Worm (Caenorhabditis elegans): ENCODE results near the gene best-22.

The best-22 gene

ce11 chrIV:12334142-12334541, 15.6 kb upstream of the best-22 start:
- no peak for TF ChIP-seq ceh-45 (GFP tag; IDR thresholded peaks at IDR 0.05)
- no peak for TF ChIP-seq ceh-30 (tag; optimal IDR thresholded peaks at IDR 0.05)
- TF ChIP-seq lin-11 (tag; optimal IDR thresholded peaks at IDR 0.05), result no peak
- no peak for TF ChIP-seq syd-9 (tag; optimal IDR thresholded peaks at IDR 0.05)
- TF ChIP-seq pha-4 (tag; optimal IDR thresholded peaks at IDR 0.05), result no peak
- no peak for TF ChIP-seq ahr-1 (tag; optimal IDR thresholded peaks at IDR 0.05)
- no peak for TF ChIP-seq pha-2 (tag; optimal IDR thresholded peaks at IDR 0.05)
- TF ChIP-seq ceh-22 (tag; optimal IDR thresholded peaks at IDR 0.05), result no peak

ce11 chrIV:12334708-12335107, 15.0 kb upstream of the best-22 start:
- TF ChIP-seq eyg-1 (tag; optimal IDR thresholded peaks at IDR 0.05), result no peak
- TF ChIP-seq ceh-22 (tag; optimal IDR thresholded peaks at IDR 0.05), result no peak
- no peak for TF ChIP-seq rnt-1 (tag; optimal IDR thresholded peaks at IDR 0.05)
- TF ChIP-seq ztf-16 (tag; optimal IDR thresholded peaks at IDR 0.05), result no peak
- TF ChIP-seq hlh-15 (tag; optimal IDR thresholded peaks at IDR 0.05), result no peak
- no peak for TF ChIP-seq sox-4 (tag; optimal IDR thresholded peaks at IDR 0.05)
- no peak for TF ChIP-seq elt-2 (tag; optimal IDR thresholded peaks at IDR 0.05)

ce11 chrIV:12335248-12335647, 14.5 kb upstream of the best-22 start:
- no peak for TF ChIP-seq pros-1 (tag; optimal IDR thresholded peaks at IDR 0.05)
- peak; percentile 36 for TF ChIP-seq ceh-18 (tag; optimal IDR thresholded peaks at IDR 0.05)
- peak; percentile 30 for TF ChIP-seq rnt-1 (tag; optimal IDR thresholded peaks at IDR 0.05)
- peak; percentile 30 for TF ChIP-seq nfya-1 (tag; optimal IDR thresholded peaks at IDR 0.05)
- TF ChIP-seq tbx-2 (tag; optimal IDR thresholded peaks at IDR 0.05), result peak; percentile 21
- TF ChIP-seq gmeb-2 (tag; optimal IDR thresholded peaks at IDR 0.05), result no peak

- TF ChIP-seq elt-4 (tag; optimal IDR thresholded peaks at IDR 0.05) (no peak), ama-1 (optimal IDR thresholded peaks at IDR 0.05) (no peak), C38D4.7 (GFP tag; optimal IDR thresholded peaks at IDR 0.05) (no peak), zip-5 (tag; optimal IDR thresholded peaks at IDR 0.05) (no peak), pha-2 (tag; optimal IDR thresholded peaks at IDR 0.05) (no peak), npax-4 (tag; optimal IDR thresholded peaks at IDR 0.05) (no peak), unc-42 (tag; optimal IDR thresholded peaks at IDR 0.05) (no peak), ahr-1 (tag; optimal IDR thresholded peaks at IDR 0.05) (no peak), eyg-1 (tag; optimal IDR thresholded peaks at IDR 0.05) (no peak), ets-4 (tag; optimal IDR thresholded peaks at IDR 0.05) (no peak), ceh-9 (tag; optimal IDR thresholded peaks at IDR 0.05) (no peak), sox-4 (tag; optimal IDR thresholded peaks at IDR 0.05) (no peak)
These were observed 13.9 kb upstream of the best-22 start, which contains the start of gene F19B6.1 for ce11 chrIV:12335798-12336197. Gene F19B6.1 (minus strand): TSS chrIV:12336075.

ce11 chrIV:12336893-12337627, 12.7 kb upstream of the best-22 start, which contains the start of the genes F19B6.10 and wht-5:
Gene F19B6.10 (plus strand): TSS chrIV:12337193.
Gene wht-5 (plus strand): TSS chrIV:12337577.
- no peak for TF ChIP-seq dmd-4 (tag; optimal IDR thresholded peaks at IDR 0.05; ENCODE audit: borderline replicate concordance)
- TF ChIP-seq ztf-16 (tag; optimal IDR thresholded peaks at IDR 0.05), result no peak
- no peak for TF ChIP-seq K09A11.1 (tag; optimal IDR thresholded peaks at IDR 0.05; ENCODE audit: insufficient read depth)
- TF ChIP-seq mec-3 (tag; optimal IDR thresholded peaks at IDR 0.05; ENCODE audit: borderline replicate concordance), result no peak
- no peak for TF ChIP-seq tbx-2 (tag; optimal IDR thresholded peaks at IDR 0.05)
- no peak for TF ChIP-seq lin-11 (tag; optimal IDR thresholded peaks at IDR 0.05)
- TF ChIP-seq ceh-45 (GFP tag; IDR thresholded peaks at IDR 0.05), result no peak
- TF ChIP-seq lim-6 (tag; optimal IDR thresholded peaks at IDR 0.05), result no peak
- TF ChIP-seq ceh-19 (GFP tag; optimal IDR thresholded peaks at IDR 0.05), result no peak
- no peak for TF ChIP-seq ama-1 (optimal IDR thresholded peaks at IDR 0.05)
- TF ChIP-seq pax-1 (tag; optimal IDR thresholded peaks at IDR 0.05), result no peak
- TF ChIP-seq ceh-30 (tag; optimal IDR thresholded peaks at IDR 0.05), result no peak
- TF ChIP-seq rnt-1 (tag; optimal IDR thresholded peaks at IDR 0.05), result no peak
- TF ChIP-seq hlh-8 (tag; optimal IDR thresholded peaks at IDR 0.05), result no peak
- TF ChIP-seq ttx-3 (tag; optimal IDR thresholded peaks at IDR 0.05), result no peak
- no peak for TF ChIP-seq syd-9 (tag; optimal IDR thresholded peaks at IDR 0.05)
- no peak for TF ChIP-seq elt-4 (tag; optimal IDR thresholded peaks at IDR 0.05)
- TF ChIP-seq F13H6.1 (tag; optimal IDR thresholded peaks at IDR 0.05), result no peak
